Fruit fly (Drosophila melanogaster) whole organism, embryonic: ENCODE measurements around the gene Synd.

ENCODE experiments used
- Bdp1 ChIP-seq: fragments of 200-800 bp; sonication (Bioruptor generic); optimal IDR thresholded peaks from 3 replicates; lab custom pipeline; 2016; ENCODE audit warnings: missing biosample characterization, missing genetic modification characterization
- CG11085 ChIP-seq: fragments of 200-800 bp; sonication (Bioruptor generic); IDR thresholded peaks from 2 replicates; pipeline ENCODE4 v1.3.6; 2022; ENCODE audit warnings: missing biosample characterization, missing genetic modification characterization
- CG11247 ChIP-seq: fragments of 200-800 bp; sonication (Bioruptor generic); IDR thresholded peaks from 2 replicates; pipeline ENCODE4 v1.3.6; 2022; ENCODE audit warnings: missing biosample characterization, missing genetic modification characterization
- CG12155 ChIP-seq: fragments of 200-800 bp; sonication (Bioruptor generic); optimal IDR thresholded peaks from 3 replicates; lab custom pipeline; 2016; ENCODE audit warnings: missing biosample characterization, missing genetic modification characterization
- CG12744 ChIP-seq: fragments of 200-800 bp; sonication (Bioruptor generic); optimal IDR thresholded peaks from 2 replicates; lab custom pipeline; 2016; ENCODE audit warnings: missing biosample characterization, missing genetic modification characterization
- CG14441 ChIP-seq: fragments of 200-800 bp; sonication (Bioruptor generic); IDR thresholded peaks from 2 replicates; pipeline ENCODE4 v1.3.6; 2022; ENCODE audit warnings: missing biosample characterization, missing genetic modification characterization
- CG17829 ChIP-seq: fragments of 200-800 bp; optimal IDR thresholded peaks from 2 replicates; lab custom pipeline; 2019; ENCODE audit warnings: missing biosample characterization, mild to moderate bottlenecking, missing genetic modification characterization, moderate library complexity
- CG18764 ChIP-seq: fragments of 200-800 bp; sonication (Bioruptor generic); optimal IDR thresholded peaks from 3 replicates; lab custom pipeline; 2016; ENCODE audit warnings: missing biosample characterization, missing genetic modification characterization
- CG3163 ChIP-seq: fragments of 200-800 bp; sonication (Bioruptor generic); optimal IDR thresholded peaks from 3 replicates; lab custom pipeline; 2016; ENCODE audit warnings: missing biosample characterization, missing genetic modification characterization
- CG32767 ChIP-seq: fragments of 200-800 bp; sonication (Bioruptor generic); IDR thresholded peaks from 2 replicates; pipeline ENCODE4 v1.3.6; 2022; ENCODE audit warnings: missing biosample characterization, missing genetic modification characterization
- CG3847 ChIP-seq: fragments of 200-800 bp; sonication (Bioruptor generic); IDR thresholded peaks from 2 replicates; pipeline ENCODE4 v1.3.6; 2022; ENCODE audit warnings: missing biosample characterization, missing genetic modification characterization
- CG3995 ChIP-seq: fragments of 200-800 bp; sonication (Bioruptor generic); optimal IDR thresholded peaks from 3 replicates; lab custom pipeline; 2016; ENCODE audit warnings: missing biosample characterization, missing genetic modification characterization
- CG4328 ChIP-seq: fragments of 200-800 bp; sonication (Bioruptor generic); optimal IDR thresholded peaks from 3 replicates; lab custom pipeline; 2017; ENCODE audit warnings: missing biosample characterization, missing genetic modification reagents, missing genetic modification characterization
- CG4360 ChIP-seq: fragments of 200-800 bp; sonication (Bioruptor generic); IDR thresholded peaks from 2 replicates; pipeline ENCODE4 v1.3.6; 2022; ENCODE audit warnings: missing biosample characterization, missing genetic modification characterization
- CG43689 ChIP-seq: fragments of 200-800 bp; sonication (Bioruptor generic); IDR thresholded peaks from 2 replicates; pipeline ENCODE4 v1.3.6; 2022; ENCODE audit warnings: missing biosample characterization, missing genetic modification characterization
- CG4617 ChIP-seq: fragments of 200-800 bp; sonication (Bioruptor generic); optimal IDR thresholded peaks from 3 replicates; lab custom pipeline; 2016; ENCODE audit warnings: missing biosample characterization, missing genetic modification characterization, borderline replicate concordance
- CG6689 ChIP-seq: fragments of 200-800 bp; sonication (Bioruptor generic); IDR thresholded peaks from 2 replicates; pipeline ENCODE4 v1.3.6; 2022; ENCODE audit warnings: missing biosample characterization, missing genetic modification characterization
- CG7839 ChIP-seq: fragments of 200-800 bp; sonication (Bioruptor generic); optimal IDR thresholded peaks from 3 replicates; lab custom pipeline; 2018; ENCODE audit warnings: missing biosample characterization, mild to moderate bottlenecking, missing genetic modification characterization, moderate library complexity
- CG8089 ChIP-seq: fragments of 200-800 bp; sonication (Bioruptor generic); optimal IDR thresholded peaks from 3 replicates; lab custom pipeline; 2016; ENCODE audit warnings: missing biosample characterization, missing genetic modification characterization
- CG8765 ChIP-seq: fragments of 200-800 bp; sonication (Bioruptor generic); IDR thresholded peaks from 2 replicates; pipeline ENCODE4 v1.3.6; 2022; ENCODE audit warnings: missing biosample characterization, missing genetic modification characterization
- CG9609 ChIP-seq: fragments of 200-800 bp; sonication (Bioruptor generic); optimal IDR thresholded peaks from 3 replicates; lab custom pipeline; 2016; ENCODE audit warnings: missing biosample characterization, missing genetic modification characterization
- CTCF ChIP-seq: fragments of 200-800 bp; sonication (Bioruptor generic); optimal IDR thresholded peaks from 2 replicates; lab custom pipeline; 2017; ENCODE audit warnings: missing biosample characterization, mild to moderate bottlenecking, missing genetic modification characterization, moderate library complexity
- D19A ChIP-seq: fragments of 200-800 bp; optimal IDR thresholded peaks from 3 replicates; lab custom pipeline; 2019; ENCODE audit warnings: missing biosample characterization, mild to moderate bottlenecking, missing genetic modification characterization, moderate library complexity
- Dfd ChIP-seq, 2 experiments: fragments of >200 bp; optimal IDR thresholded peaks; 2 replicates each; lab custom pipeline; 2017; ENCODE audit warnings: missing biosample characterization in 2 of 2, missing genetic modification characterization in 2 of 2
- Elba2 ChIP-seq: fragments of 200-800 bp; sonication (Bioruptor generic); optimal IDR thresholded peaks from 3 replicates; lab custom pipeline; 2016; ENCODE audit warnings: missing biosample characterization, missing genetic modification characterization
- Ets97D ChIP-seq: fragments of 200-800 bp; sonication (Bioruptor generic); optimal IDR thresholded peaks from 3 replicates; lab custom pipeline; 2016; ENCODE audit warnings: missing biosample characterization, missing genetic modification characterization
- Fer1 ChIP-seq: fragments of 200-800 bp; sonication (Bioruptor generic); optimal IDR thresholded peaks from 2 replicates; lab custom pipeline; 2017; ENCODE audit warnings: missing biosample characterization, mild to moderate bottlenecking, missing genetic modification characterization
- Fer3 ChIP-seq: fragments of 200-800 bp; sonication (Bioruptor generic); optimal IDR thresholded peaks from 2 replicates; lab custom pipeline; 2018; ENCODE audit warnings: missing biosample characterization, mild to moderate bottlenecking, missing genetic modification characterization, moderate library complexity
- H2.0 ChIP-seq: fragments of 200-800 bp; sonication (Bioruptor generic); IDR thresholded peaks from 2 replicates; pipeline ENCODE4 v1.3.6; 2022; ENCODE audit warnings: missing biosample characterization, missing genetic modification characterization
- HLH4C ChIP-seq: fragments of 200-800 bp; sonication (Bioruptor generic); IDR thresholded peaks from 3 replicates; pipeline ENCODE4 v1.3.6; 2022; ENCODE audit warnings: missing biosample characterization, missing genetic modification characterization; ENCODE audit not compliant: partially characterized antibody
- Side ChIP-seq: fragments of 200-800 bp; sonication (Bioruptor generic); optimal IDR thresholded peaks from 2 replicates; lab custom pipeline; 2016; ENCODE audit warnings: missing biosample characterization, missing genetic modification characterization
- Xbp1 ChIP-seq: fragments of 200-800 bp; sonication (Bioruptor generic); optimal IDR thresholded peaks from 3 replicates; lab custom pipeline; 2016; ENCODE audit warnings: missing biosample characterization, mild to moderate bottlenecking, missing genetic modification characterization
- ac ChIP-seq: fragments of 200-800 bp; sonication (Bioruptor generic); optimal IDR thresholded peaks from 3 replicates; lab custom pipeline; 2017; ENCODE audit warnings: missing biosample characterization, mild to moderate bottlenecking, missing genetic modification characterization
- al ChIP-seq: fragments of 200-800 bp; sonication (Bioruptor generic); IDR thresholded peaks from 2 replicates; pipeline ENCODE4 v1.3.6; 2022; ENCODE audit warnings: missing biosample characterization, missing genetic modification characterization
- ato ChIP-seq: fragments of 200-800 bp; sonication (Bioruptor generic); IDR thresholded peaks from 2 replicates; pipeline ENCODE4 v1.3.6; 2022; ENCODE audit warnings: missing biosample characterization, missing genetic modification characterization; ENCODE audit not compliant: partially characterized antibody
- az2 ChIP-seq: fragments of 200-800 bp; sonication (Bioruptor generic); optimal IDR thresholded peaks from 3 replicates; lab custom pipeline; 2016; ENCODE audit warnings: missing biosample characterization, missing genetic modification characterization
- croc ChIP-seq: fragments of 200-800 bp; sonication (Bioruptor generic); conservative IDR thresholded peaks from 3 replicates; pipeline ENCODE4 v1.3.6; 2022; ENCODE audit warnings: missing biosample characterization, missing genetic modification characterization
- ftz-f1 ChIP-seq: fragments of 200-800 bp; sonication (Bioruptor generic); optimal IDR thresholded peaks from 2 replicates; lab custom pipeline; 2016; ENCODE audit warnings: missing biosample characterization, missing genetic modification characterization
- grau ChIP-seq: fragments of 200-800 bp; optimal IDR thresholded peaks from 3 replicates; lab custom pipeline; 2019; ENCODE audit warnings: missing biosample characterization, mild to moderate bottlenecking, missing genetic modification characterization, moderate library complexity
- gsb-n ChIP-seq: fragments of 200-800 bp; sonication (Bioruptor generic); optimal IDR thresholded peaks from 3 replicates; lab custom pipeline; 2018; ENCODE audit warnings: missing biosample characterization, mild to moderate bottlenecking, missing genetic modification characterization
- ind ChIP-seq: fragments of 200-800 bp; sonication (Bioruptor generic); optimal IDR thresholded peaks from 3 replicates; lab custom pipeline; 2016; ENCODE audit warnings: missing biosample characterization, missing genetic modification characterization
- lbe ChIP-seq: fragments of 200-800 bp; sonication (Bioruptor generic); optimal IDR thresholded peaks from 2 replicates; lab custom pipeline; 2016; ENCODE audit warnings: missing biosample characterization, mild to moderate bottlenecking, missing genetic modification characterization
- mirr ChIP-seq: fragments of 200-800 bp; sonication (Bioruptor generic); optimal IDR thresholded peaks from 3 replicates; lab custom pipeline; 2018; ENCODE audit warnings: missing biosample characterization, mild to moderate bottlenecking, missing genetic modification characterization
- p53 ChIP-seq: fragments of 200-800 bp; sonication (Bioruptor generic); optimal IDR thresholded peaks from 2 replicates; lab custom pipeline; 2016; ENCODE audit warnings: missing biosample characterization, missing genetic modification characterization
- prd ChIP-seq, 3 experiments: fragments of >200 bp in 2 of 3; fragments of 200-800 bp in 1 of 3; sonication (Bioruptor generic) in 1 of 3; optimal IDR thresholded peaks in 2 of 3; IDR thresholded peaks in 1 of 3; 2 replicates in 2 of 3; 3 replicates in 1 of 3; pipeline versions ENCODE4 v1.3.6 to Lab custom; 2017 to 2022; ENCODE audit warnings: missing biosample characterization in 1 of 3, missing genetic modification characterization in 1 of 3
- salm ChIP-seq: fragments of 200-800 bp; sonication (Bioruptor generic); optimal IDR thresholded peaks from 2 replicates; lab custom pipeline; 2018; ENCODE audit warnings: missing biosample characterization, mild to moderate bottlenecking, missing genetic modification characterization
- sob ChIP-seq: fragments of 200-800 bp; sonication (Bioruptor generic); IDR thresholded peaks from 2 replicates; pipeline ENCODE4 v1.3.6; 2022; ENCODE audit warnings: missing biosample characterization, missing genetic modification characterization
- unpg ChIP-seq: fragments of 200-800 bp; sonication (Bioruptor generic); optimal IDR thresholded peaks from 3 replicates; lab custom pipeline; 2018; ENCODE audit warnings: missing biosample characterization, mild to moderate bottlenecking, missing genetic modification characterization, moderate library complexity

Synd gene

DNA sequence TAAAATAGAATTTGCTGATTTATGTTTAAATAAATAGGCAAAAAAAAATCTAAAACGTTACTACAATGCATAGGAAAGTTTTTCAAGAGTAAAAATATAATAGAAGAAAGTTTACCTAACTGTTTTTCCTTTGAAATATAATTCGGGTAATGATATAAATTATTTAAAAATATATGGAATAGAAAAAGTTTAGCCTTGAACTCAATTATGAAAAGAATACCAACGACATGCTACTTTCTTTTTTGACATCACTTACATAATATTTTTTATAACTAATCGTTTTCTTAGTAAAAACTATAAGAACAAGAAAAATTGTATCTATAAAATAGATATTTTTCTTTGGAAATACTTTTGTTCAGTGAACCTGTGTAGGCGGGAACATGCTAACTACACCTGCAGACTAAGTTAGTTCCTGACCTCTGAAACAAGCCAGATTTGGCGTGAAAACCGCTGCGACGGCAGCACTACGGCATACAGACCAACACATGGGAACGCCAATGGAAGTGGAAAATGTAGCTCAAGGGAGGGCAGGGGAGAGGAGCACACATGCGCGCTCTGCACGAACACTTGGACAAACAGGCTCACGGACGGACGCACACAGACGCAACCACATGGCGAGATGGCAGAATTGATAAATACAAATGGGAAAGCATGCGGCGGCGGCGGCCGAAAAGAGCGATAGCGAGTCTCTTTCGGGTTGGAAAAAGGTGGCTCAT is 3.0 kb upstream of the Synd start (continued):
- TF ChIP-seq Dfd (GFP tag; optimal IDR thresholded peaks at IDR 0.05; lab: Kevin White, UChicago) (no peak), CG32767 (GFP tag; lab: Robert Waterston, UW) (peak; percentile 46; the same call in 1 of the 2 replicates), CG6689 (GFP tag; lab: Robert Waterston, UW) (peak; percentile 32; the same call in 1 of the 2 replicates), grau (tag; lab: Kevin White, UChicago) (peak; percentile 28), unpg (GFP tag; lab: Kevin White, UChicago) (no peak)
- TF ChIP-seq, all 482 proteins: peak for 143

DNA sequence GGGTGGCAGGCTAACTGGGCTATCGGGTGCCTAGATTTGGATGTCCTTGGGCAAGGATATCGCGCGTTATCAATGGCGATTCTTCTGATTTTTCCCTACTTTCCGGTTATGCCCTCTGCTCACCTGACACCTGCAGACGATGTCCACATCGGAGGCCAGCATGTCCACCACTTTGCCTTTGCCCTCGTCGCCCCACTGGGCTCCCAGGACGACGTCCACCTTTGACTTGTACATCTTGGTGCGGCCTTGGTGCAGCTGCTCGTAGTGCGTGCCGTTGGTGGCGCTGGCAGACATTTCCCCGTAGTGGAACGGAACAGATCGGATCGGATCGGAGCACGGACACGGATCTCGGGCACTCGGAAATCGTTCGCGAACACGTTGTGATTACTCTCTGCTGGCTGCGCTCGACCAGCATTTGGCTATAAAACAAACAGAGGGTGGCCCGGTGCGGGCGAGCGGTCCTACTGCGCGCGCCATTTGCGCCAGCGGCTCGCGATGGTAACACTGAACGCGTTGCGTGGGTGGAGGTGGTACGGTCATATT is 2.4 kb upstream of the Synd start, which contains the start of gene Adss:
Gene Adss (minus strand): TSS at position 428 of the 543 bp plus-strand sequence.
- TF ChIP-seq CG8089 (GFP tag; lab: Kevin White, UChicago) (no peak), p53 (no peak), HLH4C (peak; percentile 23; the same call in 2 of the 3 replicates), Dfd (GFP tag; optimal IDR thresholded peaks at IDR 0.05; lab: Kevin White, UChicago) (no peak), CG17829 (tag; lab: Kevin White, UChicago) (peak; percentile 3), CG8765 (GFP tag; lab: Robert Waterston, UW) (no peak), ftz-f1 (GFP tag; lab: Kevin White, UChicago) (peak; percentile 54), Fer3 (tag; lab: Kevin White, UChicago) (peak; percentile 22), CG4360 (GFP tag; lab: Robert Waterston, UW) (peak; percentile 25; the same call in 1 of the 2 replicates), CG43689 (GFP tag; lab: Robert Waterston, UW) (no peak), CG4617 (GFP tag; lab: Kevin White, UChicago) (peak; percentile 21), mirr (GFP tag; lab: Kevin White, UChicago) (peak; percentile 53), sob (GFP tag; lab: Robert Waterston, UW) (peak; percentile 56; the same call in 1 of the 2 replicates), Ets97D (GFP tag; lab: Kevin White, UChicago) (peak; percentile 50), az2 (no peak), ac (no peak), CG12744 (GFP tag; lab: Kevin White, UChicago) (peak; percentile 20), gsb-n (no peak), CG9609 (no peak), Side (GFP tag; lab: Kevin White, UChicago) (peak; percentile 43), Elba2 (GFP tag; lab: Kevin White, UChicago) (no peak), ato (GFP tag; lab: Robert Waterston, UW) (no peak), prd (optimal IDR thresholded peaks at IDR 0.05; lab: Kevin White, UChicago) (no peak), prd (GFP tag; IDR thresholded peaks at IDR 0.05; lab: Robert Waterston, UW) (no peak), H2.0 (GFP tag; lab: Robert Waterston, UW) (0 out of 2 replicates have a peak, but pooled peaks have one; percentile 12), D19A (no peak), Bdp1 (GFP tag; lab: Kevin White, UChicago) (peak; percentile 18), Fer1 (GFP tag; lab: Kevin White, UChicago) (peak; percentile 21), croc (GFP tag; lab: Robert Waterston, UW) (no peak), CG18764 (GFP tag; lab: Kevin White, UChicago) (no peak), ind (no peak), CG3995 (GFP tag; lab: Kevin White, UChicago) (no peak), lbe (GFP tag; lab: Kevin White, UChicago) (no peak), CG14441 (no peak), Xbp1 (GFP tag; lab: Kevin White, UChicago) (peak; percentile 29), CG11085 (GFP tag; lab: Robert Waterston, UW) (no peak), CG7839 (tag; lab: Kevin White, UChicago) (no peak), CG12155 (GFP tag; lab: Kevin White, UChicago) (peak; percentile 7), CTCF (GFP tag; lab: Kevin White, UChicago) (peak; percentile 21), CG3847 (peak; percentile 36; the same call in 1 of the 2 replicates), al (GFP tag; lab: Robert Waterston, UW) (peak; percentile 15; the same call in 1 of the 2 replicates), CG3163 (GFP tag; lab: Kevin White, UChicago) (peak; percentile 37), CG11247 (peak; percentile 30; the same call in 1 of the 2 replicates), CG4328 (GFP tag; lab: Kevin White, UChicago) (no peak), salm (tag; lab: Kevin White, UChicago) (no peak)
